Worm (Caenorhabditis elegans): Measurements from ENCODE around the gene F53B2.5.

ce11 chrIV:12537694-12538093 is 6.7 kb upstream of the F53B2.5 start:
- TF ChIP-seq lsy-2 (tag; optimal IDR thresholded peaks at IDR 0.05) = no peak
- TF ChIP-seq skn-1 (tag; optimal IDR thresholded peaks at IDR 0.05) = no peak
- no peak for TF ChIP-seq jun-1 (tag; optimal IDR thresholded peaks at IDR 0.05)
- TF ChIP-seq ceh-62 (tag; optimal IDR thresholded peaks at IDR 0.05) = no peak
